Fruit fly (Drosophila melanogaster) whole organism, embryonic: ENCODE data around the gene Use1.
A peak's percentile ranks its signal among the peaks of the same experiment; 100 is the strongest.

Experiments used
- ATbp ChIP-seq: fragments of 200-800 bp; sonication (Bioruptor generic); optimal IDR thresholded peaks from 2 replicates; lab custom pipeline; 2017; ENCODE audit warnings: missing biosample characterization, mild to moderate bottlenecking, missing genetic modification characterization, missing genetic modification reagents
- Blimp-1 ChIP-seq: fragments of 200-800 bp; sonication (Bioruptor generic); optimal IDR thresholded peaks from 3 replicates; lab custom pipeline; 2018; ENCODE audit warnings: missing biosample characterization, missing genetic modification characterization, mild to moderate bottlenecking, moderate library complexity, missing genetic modification reagents
- CG10979 ChIP-seq: fragments of 200-800 bp; sonication (Bioruptor generic); optimal IDR thresholded peaks from 2 replicates; lab custom pipeline; 2018; ENCODE audit warnings: missing biosample characterization, mild to moderate bottlenecking, missing genetic modification characterization, moderate library complexity
- CG11085 ChIP-seq: fragments of 200-800 bp; sonication (Bioruptor generic); IDR thresholded peaks from 2 replicates; pipeline ENCODE4 v1.3.6; 2022; ENCODE audit warnings: missing biosample characterization, missing genetic modification characterization
- CG11456 ChIP-seq: fragments of 200-800 bp; sonication (Bioruptor generic); IDR thresholded peaks from 3 replicates; pipeline ENCODE4 v1.3.6; 2022; ENCODE audit warnings: missing biosample characterization, missing genetic modification characterization
- CG12219 ChIP-seq: fragments of 200-800 bp; sonication (Bioruptor generic); optimal IDR thresholded peaks from 3 replicates; lab custom pipeline; 2018; ENCODE audit warnings: missing biosample characterization, mild to moderate bottlenecking, missing genetic modification characterization
- CG14014 ChIP-seq: fragments of 200-800 bp; sonication (Bioruptor generic); IDR thresholded peaks from 2 replicates; pipeline ENCODE4 v1.3.6; 2022; ENCODE audit warnings: missing biosample characterization, missing genetic modification characterization
- CG15514 ChIP-seq: fragments of 200-800 bp; sonication (Bioruptor generic); optimal IDR thresholded peaks from 3 replicates; lab custom pipeline; 2017; ENCODE audit warnings: missing biosample characterization, missing genetic modification characterization, mild to moderate bottlenecking, moderate library complexity, missing genetic modification reagents
- CG17385 ChIP-seq: fragments of 200-800 bp; sonication (Bioruptor generic); optimal IDR thresholded peaks from 3 replicates; lab custom pipeline; 2018; ENCODE audit warnings: missing biosample characterization, mild to moderate bottlenecking, missing genetic modification characterization
- CG18262 ChIP-seq: fragments of 200-800 bp; optimal IDR thresholded peaks from 3 replicates; lab custom pipeline; 2019; ENCODE audit warnings: missing biosample characterization, mild to moderate bottlenecking, missing genetic modification characterization, moderate library complexity
- CG18599 ChIP-seq: fragments of 200-800 bp; sonication (Bioruptor generic); optimal IDR thresholded peaks from 3 replicates; lab custom pipeline; 2017; ENCODE audit warnings: missing biosample characterization, missing genetic modification characterization, mild to moderate bottlenecking, moderate library complexity, missing genetic modification reagents
- CG2120 ChIP-seq: fragments of 200-800 bp; sonication (Bioruptor generic); optimal IDR thresholded peaks from 3 replicates; lab custom pipeline; 2016; ENCODE audit warnings: missing biosample characterization, missing genetic modification characterization
- CG32532 ChIP-seq: fragments of 200-800 bp; sonication (Bioruptor generic); IDR thresholded peaks from 2 replicates; pipeline ENCODE4 v1.3.6; 2022; ENCODE audit warnings: missing biosample characterization, missing genetic modification characterization
- CG33557 ChIP-seq: fragments of 200-800 bp; sonication (Bioruptor generic); optimal IDR thresholded peaks from 2 replicates; lab custom pipeline; 2019; ENCODE audit warnings: missing biosample characterization, mild to moderate bottlenecking, missing genetic modification characterization, moderate library complexity
- CG34376 ChIP-seq: fragments of 200-800 bp; sonication (Bioruptor generic); optimal IDR thresholded peaks from 2 replicates; lab custom pipeline; 2018; ENCODE audit warnings: missing biosample characterization, mild to moderate bottlenecking, missing genetic modification characterization
- CG3726 ChIP-seq: fragments of 200-800 bp; sonication (Bioruptor generic); IDR thresholded peaks from 3 replicates; pipeline ENCODE4, ENCODE4 v1.3.6; 2022; ENCODE audit warnings: missing biosample characterization, missing genetic modification characterization
- CG3847 ChIP-seq: fragments of 200-800 bp; sonication (Bioruptor generic); IDR thresholded peaks from 2 replicates; pipeline ENCODE4 v1.3.6; 2022; ENCODE audit warnings: missing biosample characterization, missing genetic modification characterization
- CG4282 ChIP-seq: fragments of 200-800 bp; sonication (Bioruptor generic); optimal IDR thresholded peaks from 2 replicates; lab custom pipeline; 2016; ENCODE audit warnings: missing biosample characterization, missing genetic modification characterization
- CG6765 ChIP-seq: fragments of 200-800 bp; sonication (Bioruptor generic); optimal IDR thresholded peaks from 3 replicates; lab custom pipeline; 2017; ENCODE audit warnings: missing biosample characterization, mild to moderate bottlenecking, missing genetic modification characterization
- CG7786 ChIP-seq: fragments of 200-800 bp; sonication (Bioruptor generic); optimal IDR thresholded peaks from 2 replicates; lab custom pipeline; 2016; ENCODE audit warnings: missing biosample characterization, missing genetic modification characterization
- CG7839 ChIP-seq: fragments of 200-800 bp; sonication (Bioruptor generic); optimal IDR thresholded peaks from 3 replicates; lab custom pipeline; 2018; ENCODE audit warnings: missing biosample characterization, mild to moderate bottlenecking, missing genetic modification characterization, moderate library complexity
- CG9817 ChIP-seq: fragments of 200-800 bp; sonication (Bioruptor generic); optimal IDR thresholded peaks from 2 replicates; lab custom pipeline; 2018; ENCODE audit warnings: missing biosample characterization, mild to moderate bottlenecking, missing genetic modification characterization, moderate library complexity
- Doc3 ChIP-seq: fragments of 200-800 bp; sonication (Bioruptor generic); IDR thresholded peaks from 3 replicates; pipeline ENCODE4 v1.3.6; 2022; ENCODE audit warnings: missing biosample characterization, missing genetic modification characterization; ENCODE audit not compliant: partially characterized antibody
- Fer2 ChIP-seq: fragments of 200-800 bp; sonication (Bioruptor generic); optimal IDR thresholded peaks from 2 replicates; lab custom pipeline; 2018; ENCODE audit warnings: missing biosample characterization, mild to moderate bottlenecking, missing genetic modification characterization, moderate library complexity
- GATAe ChIP-seq: fragments of 200-800 bp; sonication (Bioruptor generic); conservative IDR thresholded peaks from 2 replicates; pipeline ENCODE4 v1.3.6; 2022; ENCODE audit warnings: missing biosample characterization, missing genetic modification characterization
- HLH4C ChIP-seq: fragments of 200-800 bp; sonication (Bioruptor generic); IDR thresholded peaks from 3 replicates; pipeline ENCODE4 v1.3.6; 2022; ENCODE audit warnings: missing biosample characterization, missing genetic modification characterization; ENCODE audit not compliant: partially characterized antibody
- Hr3 ChIP-seq: fragments of 200-800 bp; sonication (Bioruptor generic); optimal IDR thresholded peaks from 3 replicates; lab custom pipeline; 2016; ENCODE audit warnings: missing biosample characterization, missing genetic modification characterization
- MESR4 ChIP-seq: fragments of 200-800 bp; sonication (Bioruptor generic); optimal IDR thresholded peaks from 2 replicates; lab custom pipeline; 2018; ENCODE audit warnings: missing biosample characterization, mild to moderate bottlenecking, missing genetic modification characterization, moderate library complexity
- Max ChIP-seq: fragments of 200-800 bp; sonication (Bioruptor generic); optimal IDR thresholded peaks from 2 replicates; lab custom pipeline; 2016; ENCODE audit warnings: missing biosample characterization, mild to moderate bottlenecking, missing genetic modification characterization
- Nf-YC ChIP-seq: fragments of 200-800 bp; optimal IDR thresholded peaks from 3 replicates; lab custom pipeline; 2019; ENCODE audit warnings: missing biosample characterization, mild to moderate bottlenecking, missing genetic modification characterization, moderate library complexity
- PHDP ChIP-seq: fragments of 200-800 bp; sonication (Bioruptor generic); optimal IDR thresholded peaks from 3 replicates; lab custom pipeline; 2018; ENCODE audit warnings: missing biosample characterization, mild to moderate bottlenecking, missing genetic modification characterization, moderate library complexity
- Side ChIP-seq: fragments of 200-800 bp; sonication (Bioruptor generic); optimal IDR thresholded peaks from 2 replicates; lab custom pipeline; 2016; ENCODE audit warnings: missing biosample characterization, missing genetic modification characterization
- Xbp1 ChIP-seq: fragments of 200-800 bp; sonication (Bioruptor generic); optimal IDR thresholded peaks from 3 replicates; lab custom pipeline; 2016; ENCODE audit warnings: missing biosample characterization, mild to moderate bottlenecking, missing genetic modification characterization
- az2 ChIP-seq: fragments of 200-800 bp; sonication (Bioruptor generic); optimal IDR thresholded peaks from 3 replicates; lab custom pipeline; 2016; ENCODE audit warnings: missing biosample characterization, missing genetic modification characterization
- br ChIP-seq: fragments of >200 bp; optimal IDR thresholded peaks from 2 replicates; lab custom pipeline; 2017
- crol ChIP-seq: fragments of 200-800 bp; sonication (Bioruptor generic); IDR thresholded peaks from 2 replicates; pipeline ENCODE4 v1.3.6; 2022; ENCODE audit warnings: missing biosample characterization, missing genetic modification characterization
- dmrt99B ChIP-seq: fragments of 200-800 bp; sonication (Bioruptor generic); optimal IDR thresholded peaks from 2 replicates; lab custom pipeline; 2018; ENCODE audit warnings: missing biosample characterization, mild to moderate bottlenecking, missing genetic modification characterization, moderate library complexity
- dysf ChIP-seq: fragments of 200-800 bp; sonication (Bioruptor generic); IDR thresholded peaks from 3 replicates; pipeline ENCODE4 v1.3.6; 2022; ENCODE audit warnings: missing biosample characterization, missing genetic modification characterization
- exex ChIP-seq: fragments of 200-800 bp; sonication (Bioruptor generic); optimal IDR thresholded peaks from 4 replicates; lab custom pipeline; 2018; ENCODE audit warnings: missing biosample characterization, mild to moderate bottlenecking, missing genetic modification characterization, moderate library complexity
- gem ChIP-seq: fragments of 200-800 bp; sonication (Bioruptor generic); optimal IDR thresholded peaks from 2 replicates; lab custom pipeline; 2019; ENCODE audit warnings: missing biosample characterization, mild to moderate bottlenecking, missing genetic modification characterization, moderate library complexity
- hbn ChIP-seq: fragments of 200-800 bp; sonication (Bioruptor generic); IDR thresholded peaks from 2 replicates; pipeline ENCODE4 v1.3.6; 2022; ENCODE audit warnings: missing biosample characterization, missing genetic modification characterization; ENCODE audit not compliant: partially characterized antibody
- ind ChIP-seq: fragments of 200-800 bp; sonication (Bioruptor generic); optimal IDR thresholded peaks from 3 replicates; lab custom pipeline; 2016; ENCODE audit warnings: missing biosample characterization, missing genetic modification characterization
- lmd ChIP-seq: fragments of 200-800 bp; sonication (Bioruptor generic); IDR thresholded peaks from 2 replicates; pipeline ENCODE4 v1.3.6; 2022; ENCODE audit warnings: missing biosample characterization, missing genetic modification characterization
- sd ChIP-seq: fragments of 200-800 bp; sonication (Bioruptor generic); optimal IDR thresholded peaks from 3 replicates; lab custom pipeline; 2018; ENCODE audit warnings: missing biosample characterization, mild to moderate bottlenecking, missing genetic modification characterization, moderate library complexity
- sug ChIP-seq: fragments of 200-800 bp; optimal IDR thresholded peaks from 2 replicates; lab custom pipeline; 2019; ENCODE audit warnings: missing biosample characterization, mild to moderate bottlenecking, missing genetic modification characterization, moderate library complexity
- tgo ChIP-seq: fragments of 200-800 bp; sonication (Bioruptor generic); IDR thresholded peaks from 3 replicates; pipeline ENCODE4 v1.3.6; 2022; ENCODE audit warnings: missing biosample characterization, missing genetic modification characterization
- tll ChIP-seq, 2 experiments: fragments of 200-800 bp in 1 of 2; fragments of >200 bp in 1 of 2; sonication (Bioruptor generic) in 1 of 2; optimal IDR thresholded peaks; 2 replicates each; lab custom pipeline; 2017 to 2019; ENCODE audit warnings: missing biosample characterization in 2 of 2, missing genetic modification characterization in 2 of 2, mild to moderate bottlenecking in 1 of 2, moderate library complexity in 1 of 2
- vfl ChIP-seq: fragments of 200-800 bp; sonication (Bioruptor generic); optimal IDR thresholded peaks from 2 replicates; lab custom pipeline; 2016; ENCODE audit warnings: missing biosample characterization, missing genetic modification characterization

Use1 gene

dm6 chr3L:9126888-9127689 is 9.9 kb downstream of the Use1 start (continued):
- peak; percentile 40 for TF ChIP-seq CG34376
- TF ChIP-seq Nf-YC (tag; lab: Kevin White, UChicago): peak; percentile 51
- TF ChIP-seq CG12219 (GFP tag; lab: Kevin White, UChicago): peak; percentile 37
- TF ChIP-seq CG6765 (GFP tag; lab: Kevin White, UChicago): peak; percentile 53
- TF ChIP-seq vfl (GFP tag; lab: Kevin White, UChicago): peak; percentile 36
- TF ChIP-seq CG9817 (tag; lab: Kevin White, UChicago): peak; percentile 51
- no peak for TF ChIP-seq GATAe (GFP tag; lab: Robert Waterston, UW)
- peak; percentile 14 for TF ChIP-seq CG10979 (tag; lab: Kevin White, UChicago)
- TF ChIP-seq CG17385 (GFP tag; lab: Kevin White, UChicago): peak; percentile 26
- peak; percentile 82 for TF ChIP-seq CG2120 (GFP tag; lab: Kevin White, UChicago)
- peak; percentile 42 for TF ChIP-seq exex (tag; lab: Kevin White, UChicago)
- peak; percentile 26; the same call in 1 of the 2 replicates for TF ChIP-seq hbn
- TF ChIP-seq az2 (GFP tag; lab: Kevin White, UChicago): peak; percentile 20
- peak; percentile 56 for TF ChIP-seq CG15514 (GFP tag; lab: Kevin White, UChicago)
- TF ChIP-seq CG18599 (GFP tag; lab: Kevin White, UChicago): peak; percentile 83
- no peak for TF ChIP-seq CG14014 (GFP tag; lab: Robert Waterston, UW)
- TF ChIP-seq CG3847: 0 out of 2 replicates have a peak, but pooled peaks have one; percentile 27
- no peak for TF ChIP-seq br (lab: Kevin White, UChicago)
- peak; percentile 77 for TF ChIP-seq dysf (GFP tag; lab: Robert Waterston, UW)
- peak; percentile 8 for TF ChIP-seq Blimp-1 (GFP tag; lab: Kevin White, UChicago)
- peak; percentile 19 for TF ChIP-seq Max
- TF ChIP-seq ind (GFP tag; lab: Kevin White, UChicago): peak; percentile 19
- TF ChIP-seq CG7839 (tag; lab: Kevin White, UChicago): peak; percentile 83
- peak; percentile 61 for TF ChIP-seq PHDP (tag; lab: Kevin White, UChicago)
- TF ChIP-seq CG33557 (GFP tag; lab: Kevin White, UChicago): no peak
- TF ChIP-seq crol (GFP tag; lab: Robert Waterston, UW): no peak
- TF ChIP-seq CG32532: 0 out of 2 replicates have a peak, but pooled peaks have one; percentile 28
- TF ChIP-seq sug (tag; lab: Kevin White, UChicago): peak; percentile 80
- no peak for TF ChIP-seq CG11085 (GFP tag; lab: Robert Waterston, UW)
- TF ChIP-seq sd (tag; lab: Kevin White, UChicago): peak; percentile 45
- TF ChIP-seq CG3726 (GFP tag; lab: Robert Waterston, UW): no peak
- TF ChIP-seq Side (GFP tag; lab: Kevin White, UChicago): peak; percentile 8
- TF ChIP-seq Xbp1 (GFP tag; lab: Kevin White, UChicago): peak; percentile 29
- no peak for TF ChIP-seq CG4282 (GFP tag; lab: Kevin White, UChicago)
- TF ChIP-seq ATbp (GFP tag; lab: Kevin White, UChicago): peak; percentile 30
- peak; percentile 48; the same call in 1 of the 3 replicates for TF ChIP-seq CG11456 (GFP tag; lab: Robert Waterston, UW)
- TF ChIP-seq Hr3 (GFP tag; lab: Kevin White, UChicago): peak; percentile 13
- no peak for TF ChIP-seq MESR4 (GFP tag; lab: Kevin White, UChicago)
- TF ChIP-seq HLH4C (GFP tag; lab: Robert Waterston, UW): no peak
- peak; percentile 67 for TF ChIP-seq lmd (GFP tag; lab: Robert Waterston, UW)
- peak; percentile 46; the same call in 2 of the 3 replicates for TF ChIP-seq tgo (GFP tag; lab: Robert Waterston, UW)
- peak; percentile 68 for TF ChIP-seq gem (tag; lab: Kevin White, UChicago)
- TF ChIP-seq CG18262: peak; percentile 40
- TF ChIP-seq Fer2: no peak
- peak; percentile 78 for TF ChIP-seq dmrt99B (tag; lab: Kevin White, UChicago)
- peak; percentile 28 for TF ChIP-seq CG7786
- TF ChIP-seq Doc3: no peak
- no peak for TF ChIP-seq tll (GFP tag; optimal IDR thresholded peaks at IDR 0.05; lab: Kevin White, UChicago)
